Worm (Caenorhabditis elegans): ENCODE data around the gene ncs-3.

DNA sequence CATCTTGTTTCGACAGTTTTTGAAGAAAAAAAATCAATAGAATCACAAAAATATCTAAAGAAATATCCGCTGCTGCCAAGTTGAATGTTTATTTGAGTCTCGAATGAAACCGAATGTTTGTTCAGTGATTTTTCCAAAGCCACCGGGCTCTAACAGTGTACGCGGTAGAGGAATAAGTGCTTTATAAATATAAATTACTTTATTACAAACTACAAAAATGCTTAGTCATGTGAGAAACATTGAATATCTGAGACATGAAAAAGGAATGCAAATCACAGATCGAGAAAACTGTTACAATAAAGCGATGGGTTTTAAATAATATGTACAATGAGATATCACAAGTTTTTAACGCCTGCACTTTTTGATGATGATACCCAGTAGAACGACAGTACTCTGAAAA, 15.5 kb upstream of the ncs-3 start, which contains the start of gene F55A4.7:
- TF ChIP-seq him-1 (tag; optimal IDR thresholded peaks at IDR 0.05) (no peak), W03F9.2 (tag; optimal IDR thresholded peaks at IDR 0.05) (no peak)

Measured in whole organism, L4/young adult.